Worm (Caenorhabditis elegans) whole organism, late embryonic: ENCODE measurements around the gene str-106.

Source experiments
- K02D7.2 ChIP-seq: sonication (generic microtip); optimal IDR thresholded peaks from 2 replicates; lab custom pipeline; 2017; ENCODE audit warnings: mild to moderate bottlenecking, missing genetic modification characterization, missing compliant biosample characterization
- T23F11.4 ChIP-seq: fragments of 200-800 bp; sonication (Bioruptor generic); optimal IDR thresholded peaks from 2 replicates; lab custom pipeline; 2018; ENCODE audit warnings: mild to moderate bottlenecking, missing genetic modification characterization, missing compliant biosample characterization
- Y22D7AL.16 ChIP-seq: sonication (generic microtip); optimal IDR thresholded peaks from 2 replicates; lab custom pipeline; 2016; ENCODE audit warnings: missing genetic modification characterization, missing compliant biosample characterization
- ahr-1 ChIP-seq: sonication (generic microtip); optimal IDR thresholded peaks from 2 replicates; lab custom pipeline; 2016; ENCODE audit warnings: missing genetic modification characterization, missing compliant biosample characterization
- ceh-14 ChIP-seq: sonication (generic microtip); optimal IDR thresholded peaks from 2 replicates; lab custom pipeline; 2016; ENCODE audit warnings: missing genotype, missing genetic modification characterization, missing compliant biosample characterization
- ceh-19 ChIP-seq: fragments of 200-800 bp; sonication (Bioruptor generic); optimal IDR thresholded peaks from 2 replicates; lab custom pipeline; 2018; ENCODE audit warnings: mild to moderate bottlenecking, missing genetic modification characterization, missing compliant biosample characterization
- ceh-22 ChIP-seq: sonication (generic microtip); optimal IDR thresholded peaks from 2 replicates; lab custom pipeline; 2017; ENCODE audit warnings: missing biosample characterization, missing genetic modification characterization
- ceh-34 ChIP-seq: sonication (generic microtip); optimal IDR thresholded peaks from 2 replicates; lab custom pipeline; 2016; ENCODE audit warnings: mild to moderate bottlenecking, missing genetic modification characterization, missing compliant biosample characterization
- ceh-6 ChIP-seq: fragments of 200-800 bp; sonication (Bioruptor generic); optimal IDR thresholded peaks from 2 replicates; lab custom pipeline; 2018; ENCODE audit warnings: mild to moderate bottlenecking, missing genetic modification characterization, missing compliant biosample characterization
- dve-1 ChIP-seq: sonication (generic microtip); optimal IDR thresholded peaks from 2 replicates; lab custom pipeline; 2017; ENCODE audit warnings: antibody characterized with exemption, mild to moderate bottlenecking, missing genetic modification characterization, missing compliant biosample characterization
- fkh-10 ChIP-seq: fragments of 150-350 bp; optimal IDR thresholded peaks from 2 replicates; lab custom pipeline; 2014; ENCODE audit warnings: missing biosample characterization, missing genetic modification reagents, missing genetic modification characterization
- fkh-6 ChIP-seq: sonication (generic microtip); optimal IDR thresholded peaks from 2 replicates; lab custom pipeline; 2016; ENCODE audit warnings: missing genetic modification characterization, missing compliant biosample characterization
- gmeb-2 ChIP-seq: sonication (generic microtip); optimal IDR thresholded peaks from 2 replicates; lab custom pipeline; 2016; ENCODE audit warnings: missing genetic modification characterization, inconsistent platforms, missing compliant biosample characterization
- hlh-6 ChIP-seq: sonication (generic microtip); optimal IDR thresholded peaks from 2 replicates; lab custom pipeline; 2016; ENCODE audit warnings: missing genotype, missing genetic modification characterization, missing compliant biosample characterization
- hlh-8 ChIP-seq: sonication (generic microtip); optimal IDR thresholded peaks from 2 replicates; lab custom pipeline; 2016; ENCODE audit warnings: missing genotype, missing genetic modification characterization, missing compliant biosample characterization
- lin-11 ChIP-seq: fragments of 200-800 bp; sonication (Bioruptor generic); optimal IDR thresholded peaks from 2 replicates; lab custom pipeline; 2018; ENCODE audit warnings: mild to moderate bottlenecking, missing genetic modification characterization, missing compliant biosample characterization
- madf-2 ChIP-seq: sonication (generic microtip); optimal IDR thresholded peaks from 2 replicates; lab custom pipeline; 2017; ENCODE audit warnings: missing genetic modification characterization, missing compliant biosample characterization
- mec-3 ChIP-seq: sonication (generic microtip); optimal IDR thresholded peaks from 2 replicates; lab custom pipeline; 2016; ENCODE audit warnings: borderline replicate concordance, missing genetic modification characterization, missing compliant biosample characterization
- nfya-1 ChIP-seq: sonication (generic microtip); optimal IDR thresholded peaks from 2 replicates; lab custom pipeline; 2017; ENCODE audit warnings: missing genetic modification characterization, mild to moderate bottlenecking, missing compliant biosample characterization, antibody characterized with exemption, moderate library complexity
- nhr-11 ChIP-seq: fragments of 150-350 bp; optimal IDR thresholded peaks from 2 replicates; lab custom pipeline; 2014; ENCODE audit warnings: missing biosample characterization, missing genetic modification characterization
- nhr-232 ChIP-seq: sonication (generic microtip); optimal IDR thresholded peaks from 2 replicates; lab custom pipeline; 2016; ENCODE audit warnings: missing genetic modification characterization, missing compliant biosample characterization
- npax-4 ChIP-seq: sonication (generic microtip); optimal IDR thresholded peaks from 2 replicates; lab custom pipeline; 2016; ENCODE audit warnings: missing genetic modification characterization, missing compliant biosample characterization
- pag-3 ChIP-seq: sonication (generic microtip); optimal IDR thresholded peaks from 2 replicates; lab custom pipeline; 2016; ENCODE audit warnings: missing compliant biosample characterization, missing genetic modification characterization, borderline replicate concordance
- pha-4 ChIP-seq: fragments of 150-350 bp; optimal IDR thresholded peaks from 2 replicates; lab custom pipeline; 2018; ENCODE audit warnings: missing biosample characterization, missing genetic modification reagents, missing genetic modification characterization
- pqm-1 ChIP-seq: sonication (generic microtip); optimal IDR thresholded peaks from 2 replicates; lab custom pipeline; 2016; ENCODE audit warnings: missing genetic modification characterization, missing compliant biosample characterization
- ref-2 ChIP-seq: sonication (generic microtip); optimal IDR thresholded peaks from 2 replicates; lab custom pipeline; 2016; ENCODE audit warnings: missing genetic modification characterization, missing compliant biosample characterization
- rnt-1 ChIP-seq: sonication (generic microtip); optimal IDR thresholded peaks from 2 replicates; lab custom pipeline; 2016; ENCODE audit warnings: missing genetic modification characterization, missing compliant biosample characterization
- sox-2 ChIP-seq: fragments of 200-800 bp; sonication (Bioruptor generic); IDR thresholded peaks from 2 replicates; pipeline ENCODE4 v1.3.6; 2022; ENCODE audit warnings: missing genetic modification reagents, missing genetic modification characterization, missing compliant biosample characterization
- sox-4 ChIP-seq: sonication (generic microtip); optimal IDR thresholded peaks from 2 replicates; lab custom pipeline; 2017; ENCODE audit warnings: mild to moderate bottlenecking, missing genetic modification characterization, inconsistent platforms, missing compliant biosample characterization
- syd-9 ChIP-seq: sonication (generic microtip); optimal IDR thresholded peaks from 2 replicates; lab custom pipeline; 2016; ENCODE audit warnings: mild to moderate bottlenecking, missing genetic modification characterization, moderate library complexity, missing compliant biosample characterization
- tbx-2 ChIP-seq: sonication (generic microtip); optimal IDR thresholded peaks from 2 replicates; lab custom pipeline; 2016; ENCODE audit warnings: missing genetic modification characterization, missing compliant biosample characterization
- tbx-7 ChIP-seq: sonication (generic microtip); optimal IDR thresholded peaks from 2 replicates; lab custom pipeline; 2016; ENCODE audit warnings: missing genotype, missing genetic modification characterization, missing compliant biosample characterization
- ttx-3 ChIP-seq: sonication (generic microtip); optimal IDR thresholded peaks from 2 replicates; lab custom pipeline; 2016; ENCODE audit warnings: missing genetic modification reagents, missing genetic modification characterization, missing compliant biosample characterization
- unc-3 ChIP-seq, 2 experiments: fragments of 200-800 bp in 1 of 2; sonication (Bioruptor generic) in 1 of 2; sonication (generic microtip) in 1 of 2; conservative IDR thresholded peaks in 1 of 2; optimal IDR thresholded peaks in 1 of 2; 2 replicates each; pipeline versions ENCODE4 v1.3.6 to Lab custom; 2016 to 2022; ENCODE audit warnings: missing compliant biosample characterization in 2 of 2, missing genetic modification characterization in 2 of 2, missing genetic modification reagents in 1 of 2
- unc-42 ChIP-seq: sonication (generic microtip); optimal IDR thresholded peaks from 2 replicates; lab custom pipeline; 2016; ENCODE audit warnings: missing genotype, missing genetic modification characterization, missing compliant biosample characterization
- unc-55 ChIP-seq: sonication (generic microtip); optimal IDR thresholded peaks from 2 replicates; lab custom pipeline; 2017; ENCODE audit warnings: missing biosample characterization, missing genetic modification reagents, missing genetic modification characterization
- unc-86 ChIP-seq: sonication (generic microtip); optimal IDR thresholded peaks from 2 replicates; lab custom pipeline; 2016; ENCODE audit warnings: missing genetic modification characterization, missing compliant biosample characterization
- zip-5 ChIP-seq: sonication (generic microtip); optimal IDR thresholded peaks from 2 replicates; lab custom pipeline; 2016; ENCODE audit warnings: missing genetic modification characterization, missing compliant biosample characterization

The str-106 gene

DNA sequence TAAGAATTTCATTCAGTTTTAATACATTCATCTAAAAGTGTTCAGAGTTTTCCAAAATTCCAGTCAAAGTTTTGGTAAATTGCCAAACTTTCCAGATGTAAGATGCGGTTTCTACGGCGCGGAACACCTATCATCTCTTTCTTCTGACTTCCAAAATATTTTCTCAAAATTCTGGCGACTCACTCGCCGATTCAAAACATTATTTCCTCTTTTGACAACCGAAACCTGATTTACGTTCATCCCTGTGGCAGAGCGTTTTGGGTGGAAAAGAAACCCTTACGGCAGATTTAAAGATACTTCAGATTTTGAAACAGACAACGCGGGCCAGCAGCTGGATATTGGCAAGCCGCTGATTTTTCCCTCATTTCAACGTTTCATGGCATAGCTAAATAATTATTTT, 17.6 kb downstream of the str-106 start, which contains the start of gene F11A5.5:
TSS of gene F11A5.5 (plus strand) at position 301 of the 400 bp plus-strand sequence.
- no peak for TF ChIP-seq ttx-3
- no peak for TF ChIP-seq nhr-11 (tag; lab: Kevin White, UChicago)
- no peak for TF ChIP-seq pqm-1 (tag; lab: Kevin White, UChicago)
- no peak for TF ChIP-seq unc-55 (GFP tag; lab: Kevin White, UChicago)
- TF ChIP-seq ceh-6 (GFP tag; lab: Kevin White, UChicago): no peak
- TF ChIP-seq nfya-1: no peak
- TF ChIP-seq tbx-2 (tag; lab: Kevin White, UChicago): no peak
- TF ChIP-seq sox-2: no peak
- no peak for TF ChIP-seq ref-2 (tag; lab: Kevin White, UChicago)
- TF ChIP-seq ceh-22 (tag; lab: Kevin White, UChicago): no peak
- no peak for TF ChIP-seq unc-3 (GFP tag; conservative IDR thresholded peaks at IDR 0.05; lab: Robert Waterston, UW)
- no peak for TF ChIP-seq unc-3 (tag; optimal IDR thresholded peaks at IDR 0.05; lab: Kevin White, UChicago)

DNA sequence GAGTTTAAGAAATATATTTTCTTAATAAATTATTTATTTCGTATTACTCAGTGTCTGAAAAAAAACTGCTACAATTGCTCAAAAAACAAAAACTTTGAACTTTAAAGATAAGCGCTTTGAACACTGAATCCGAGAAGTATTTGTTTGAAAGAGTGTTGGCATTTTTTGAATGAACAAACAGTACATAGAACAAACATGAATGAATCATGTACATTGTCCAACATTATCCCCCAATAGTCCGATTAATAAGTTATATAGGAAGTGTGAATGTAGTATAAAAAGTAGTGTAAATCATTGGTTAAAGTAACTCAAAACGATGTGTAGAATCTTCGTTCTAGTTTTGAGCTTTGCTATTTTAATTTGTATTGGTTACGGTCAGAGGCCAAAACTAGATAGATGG, 21.3 kb downstream of the str-106 start, which contains the start of gene F11A5.17:
TSS of gene F11A5.17 (plus strand) at position 301 of the 400 bp plus-strand sequence.
- TF ChIP-seq hlh-8 (tag; lab: Kevin White, UChicago) (no peak), npax-4 (tag; lab: Kevin White, UChicago) (no peak), hlh-6 (tag; lab: Kevin White, UChicago) (no peak), unc-3 (GFP tag; conservative IDR thresholded peaks at IDR 0.05; lab: Robert Waterston, UW) (no peak), unc-3 (tag; optimal IDR thresholded peaks at IDR 0.05; lab: Kevin White, UChicago) (no peak), ceh-19 (GFP tag; lab: Kevin White, UChicago) (no peak), zip-5 (tag; lab: Kevin White, UChicago) (no peak), unc-42 (tag; lab: Kevin White, UChicago) (no peak), dve-1 (no peak), K02D7.2 (tag; lab: Kevin White, UChicago) (no peak), lin-11 (tag; lab: Kevin White, UChicago) (no peak), madf-2 (tag; lab: Kevin White, UChicago) (no peak), pqm-1 (tag; lab: Kevin White, UChicago) (no peak), ahr-1 (tag; lab: Kevin White, UChicago) (no peak), unc-86 (tag; lab: Kevin White, UChicago) (no peak), ceh-14 (tag; lab: Kevin White, UChicago) (no peak), ref-2 (tag; lab: Kevin White, UChicago) (no peak), pha-4 (no peak), pag-3 (tag; lab: Kevin White, UChicago) (no peak), tbx-7 (tag; lab: Kevin White, UChicago) (no peak), fkh-10 (GFP tag; lab: Kevin White, UChicago) (no peak)
- TF ChIP-seq, all 69 proteins: peak for 0

DNA sequence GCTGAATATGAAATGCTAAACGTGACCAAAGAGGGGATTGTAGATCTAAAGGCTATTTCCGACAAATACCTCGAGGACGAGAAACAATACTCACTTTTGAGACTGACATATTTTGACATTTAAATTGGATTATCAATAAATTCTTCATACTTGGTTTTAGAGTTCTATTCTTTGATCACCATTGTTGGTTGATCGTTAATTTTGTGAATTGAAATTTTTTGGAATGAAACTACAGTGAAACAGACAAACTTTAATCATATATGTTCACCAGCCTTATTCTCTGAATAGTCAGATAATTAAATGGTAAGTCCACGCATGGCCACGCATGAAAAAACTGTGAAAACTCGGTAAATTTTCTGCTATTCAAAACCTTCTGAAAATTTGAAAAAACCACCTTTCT, 22.2 kb downstream of the str-106 start, which contains the start of gene F11A5.18:
TSS of gene F11A5.18 (plus strand) at position 301 of the 400 bp plus-strand sequence.
- TF ChIP-seq ceh-22 (tag; lab: Kevin White, UChicago): no peak
- TF ChIP-seq unc-86 (tag; lab: Kevin White, UChicago): no peak
- TF ChIP-seq fkh-6 (tag; lab: Kevin White, UChicago): no peak
- TF ChIP-seq nhr-232: no peak
- TF ChIP-seq sox-4 (tag; lab: Kevin White, UChicago): no peak
- no peak for TF ChIP-seq ceh-34 (tag; lab: Kevin White, UChicago)
- no peak for TF ChIP-seq sox-2
- no peak for TF ChIP-seq Y22D7AL.16 (tag; lab: Kevin White, UChicago)
- TF ChIP-seq rnt-1 (tag; lab: Kevin White, UChicago): no peak
- TF ChIP-seq gmeb-2 (tag; lab: Kevin White, UChicago): no peak
- no peak for TF ChIP-seq K02D7.2 (tag; lab: Kevin White, UChicago)
- TF ChIP-seq fkh-10 (GFP tag; lab: Kevin White, UChicago): no peak

ce11 chrV:16204888-16205287, 24.4 kb downstream of the str-106 start, which contains the start of gene irld-26:
irld-26 (plus strand) TSS chrV:16205188.
- no peak for TF ChIP-seq sox-2
- no peak for TF ChIP-seq ceh-19 (GFP tag; lab: Kevin White, UChicago)
- TF ChIP-seq syd-9 (tag; lab: Kevin White, UChicago): no peak
- TF ChIP-seq T23F11.4 (GFP tag; lab: Kevin White, UChicago): no peak
- TF ChIP-seq mec-3: no peak
- TF ChIP-seq sox-4 (tag; lab: Kevin White, UChicago): no peak
- no peak for TF ChIP-seq ceh-22 (tag; lab: Kevin White, UChicago)
